Fruit fly (Drosophila melanogaster) whole organism, pupa: ENCODE measurements around the gene CG17819.

ENCODE experiments used
- CG13204 ChIP-seq: fragments of 200-800 bp; sonication (Bioruptor generic); optimal IDR thresholded peaks from 2 replicates; lab custom pipeline; 2018; ENCODE audit warnings: missing biosample characterization, mild to moderate bottlenecking, missing genetic modification characterization, moderate library complexity
- CG15710 ChIP-seq: fragments of 200-800 bp; sonication (Bioruptor generic); optimal IDR thresholded peaks from 2 replicates; lab custom pipeline; 2018; ENCODE audit warnings: missing biosample characterization, mild to moderate bottlenecking, missing genetic modification characterization, moderate library complexity
- CG32121 ChIP-seq: fragments of 200-800 bp; sonication (Bioruptor generic); IDR thresholded peaks from 2 replicates; pipeline ENCODE4 v1.3.6; 2022; ENCODE audit warnings: missing biosample characterization, missing genetic modification characterization
- CG34367 ChIP-seq: fragments of 200-800 bp; sonication (Bioruptor generic); optimal IDR thresholded peaks from 2 replicates; lab custom pipeline; 2018; ENCODE audit warnings: missing biosample characterization, mild to moderate bottlenecking, missing genetic modification characterization
- CG4496 ChIP-seq: fragments of 200-800 bp; sonication (Bioruptor generic); IDR thresholded peaks from 3 replicates; pipeline ENCODE4 v1.3.6; 2022; ENCODE audit warnings: missing biosample characterization, missing genetic modification characterization
- D1 ChIP-seq: fragments of 200-800 bp; sonication (Bioruptor generic); optimal IDR thresholded peaks from 2 replicates; lab custom pipeline; 2018; ENCODE audit warnings: missing biosample characterization, mild to moderate bottlenecking, missing genetic modification characterization, moderate library complexity
- Ets98B ChIP-seq: fragments of 200-800 bp; sonication (Bioruptor generic); IDR thresholded peaks from 2 replicates; pipeline ENCODE4 v1.3.6; 2022; ENCODE audit warnings: missing biosample characterization, missing genetic modification characterization
- Pif1A ChIP-seq: fragments of 200-800 bp; sonication (Bioruptor generic); optimal IDR thresholded peaks from 3 replicates; lab custom pipeline; 2016; ENCODE audit warnings: missing biosample characterization, missing genetic modification characterization
- Pif1B ChIP-seq: fragments of 200-800 bp; sonication (Bioruptor generic); optimal IDR thresholded peaks from 3 replicates; lab custom pipeline; 2016; ENCODE audit warnings: missing biosample characterization, missing genetic modification characterization
- fd96Ca ChIP-seq: fragments of 200-800 bp; sonication (Bioruptor generic); IDR thresholded peaks from 3 replicates; pipeline ENCODE4 v1.3.6; 2022; ENCODE audit warnings: missing biosample characterization, missing genetic modification characterization
- rn ChIP-seq: fragments of 200-800 bp; sonication (Bioruptor generic); IDR thresholded peaks from 2 replicates; pipeline ENCODE4 v1.3.6; 2022; ENCODE audit warnings: missing biosample characterization, missing genetic modification characterization

DNA sequence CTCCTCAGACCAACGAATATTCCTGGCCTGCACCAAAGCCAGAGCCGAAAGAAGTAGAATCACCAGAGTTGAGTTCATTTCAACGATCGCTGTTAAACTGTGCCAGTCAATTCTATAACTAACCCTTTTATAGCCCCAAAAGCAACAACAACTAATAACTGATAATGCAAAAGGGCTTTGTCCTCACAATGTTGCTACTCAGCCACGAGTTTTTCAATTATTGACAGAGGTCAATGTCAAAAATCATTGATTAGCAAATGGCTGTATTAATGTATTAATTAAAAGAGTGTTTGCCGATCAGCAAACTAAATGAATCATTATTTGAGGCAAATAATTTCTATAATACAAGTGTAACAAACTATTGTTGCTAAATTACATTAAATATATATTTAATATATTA, 996 bp downstream of the CG17819 start, which contains the start of gene fit:
- TF ChIP-seq fd96Ca (no peak), D1 (tag; lab: Kevin White, UChicago) (no peak), Pif1A (GFP tag; lab: Kevin White, UChicago) (no peak), Ets98B (GFP tag; lab: Robert Waterston, UW) (no peak), CG32121 (no peak), CG13204 (GFP tag; lab: Kevin White, UChicago) (no peak), CG34367 (tag; lab: Kevin White, UChicago) (no peak), rn (no peak), CG15710 (tag; lab: Kevin White, UChicago) (no peak), Pif1B (GFP tag; lab: Kevin White, UChicago) (no peak), CG4496 (GFP tag; lab: Robert Waterston, UW) (no peak)
